Worm (Caenorhabditis elegans): ENCODE data around the gene fbxb-22.

The fbxb-22 gene

DNA sequence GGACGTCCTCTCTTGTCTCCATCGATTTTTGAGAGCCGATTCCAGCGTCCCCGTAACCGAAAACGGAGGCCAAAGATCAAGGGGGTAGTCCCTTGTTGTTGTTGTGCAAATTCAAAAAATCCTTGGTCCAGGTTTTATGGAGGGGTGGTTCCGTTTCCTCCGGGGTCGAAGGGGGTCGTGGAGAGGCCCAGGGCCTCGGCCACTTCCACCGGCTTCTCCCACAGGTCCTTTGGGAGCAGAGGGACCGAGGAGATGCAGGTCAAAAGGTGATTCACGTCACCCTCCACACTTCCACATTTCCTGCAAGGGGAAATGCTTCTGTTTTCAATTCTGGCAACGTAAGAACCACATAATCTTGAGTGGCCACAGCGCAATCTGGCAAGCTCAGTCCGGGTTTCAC, at the start of gene fbxb-22:
fbxb-22 (minus strand) TSS at position 61 of the 400 bp plus-strand sequence.
- peak; percentile 81 for TF ChIP-seq set-16 (GFP tag; IDR thresholded peaks at IDR 0.05)

DNA sequence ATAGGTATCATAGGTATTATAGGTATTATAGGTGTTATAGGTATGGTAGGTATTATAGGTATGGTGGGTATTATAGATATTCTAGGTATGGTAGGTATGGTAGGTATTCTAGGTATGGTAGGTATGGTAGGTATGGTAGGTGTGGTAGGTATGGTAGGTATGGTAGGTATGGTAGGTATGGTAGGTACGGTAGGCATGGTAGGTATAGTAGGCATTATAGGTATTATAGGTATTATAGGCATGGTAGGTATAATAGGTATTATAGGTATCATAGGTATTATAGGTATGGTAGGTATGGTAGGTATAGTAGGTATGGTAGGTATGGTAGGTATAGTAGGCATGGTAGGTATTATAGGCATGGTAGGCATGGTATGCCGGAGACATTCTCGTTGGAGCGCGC, 48.4 kb upstream of the fbxb-22 start:
- TF ChIP-seq nhr-76 (tag; optimal IDR thresholded peaks at IDR 0.05) (no peak), unc-62 (GFP tag; optimal IDR thresholded peaks at IDR 0.05 in 1 of 2) (peak in 1 of 2 experiments; percentile 90), unc-62 (tag; optimal IDR thresholded peaks at IDR 0.05) (no peak), F26F4.8 (GFP tag; conservative IDR thresholded peaks at IDR 0.05) (no peak), ceh-82 (tag; optimal IDR thresholded peaks at IDR 0.05) (no peak), dmd-8 (GFP tag; IDR thresholded peaks at IDR 0.05) (0 out of 2 replicates have a peak, but pooled peaks have one; percentile 14), T20F7.1 (GFP tag; optimal IDR thresholded peaks at IDR 0.05) (no peak), nhr-102 (tag; optimal IDR thresholded peaks at IDR 0.05) (no peak), lin-1 (GFP tag; IDR thresholded peaks at IDR 0.05) (no peak), hif-1 (tag; optimal IDR thresholded peaks at IDR 0.05) (no peak), zip-11 (GFP tag; IDR thresholded peaks at IDR 0.05) (0 out of 2 replicates have a peak, but pooled peaks have one; percentile 12), fos-1 (tag; optimal IDR thresholded peaks at IDR 0.05) (no peak), tra-1 (GFP tag; IDR thresholded peaks at IDR 0.05) (no peak), set-16 (GFP tag; IDR thresholded peaks at IDR 0.05) (no peak)

DNA sequence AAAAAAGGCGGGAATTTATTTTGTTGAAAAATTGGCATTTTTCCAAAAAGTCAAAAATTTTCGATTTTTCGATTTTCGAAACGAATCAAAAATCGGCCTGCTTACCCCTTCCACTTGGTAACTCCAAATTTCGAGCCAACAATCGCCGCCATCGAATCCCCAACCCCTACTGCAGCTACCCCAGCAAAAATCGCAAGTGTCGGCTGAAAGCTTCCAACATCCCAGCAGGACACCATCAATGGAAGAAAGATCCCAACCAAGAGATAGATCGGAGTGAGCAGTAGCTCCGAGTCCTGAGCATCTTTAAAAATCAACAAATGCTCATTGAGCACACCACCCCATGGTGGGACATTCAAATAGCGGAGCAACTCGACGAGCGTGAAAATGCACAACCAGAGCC, 47.3 kb upstream of the fbxb-22 start:
- no peak for TF ChIP-seq mes-2 (tag; optimal IDR thresholded peaks at IDR 0.05; ENCODE audit: poor library complexity, severe bottlenecking)
- 0 out of 2 replicates have a peak, but pooled peaks have one; percentile 7 for TF ChIP-seq set-16 (GFP tag; IDR thresholded peaks at IDR 0.05)
- no peak for TF ChIP-seq D1046.2 (GFP tag; IDR thresholded peaks at IDR 0.05)
- no peak for TF ChIP-seq nhr-25 (tag; optimal IDR thresholded peaks at IDR 0.05; ENCODE audit: borderline replicate concordance, insufficient read depth)
- TF ChIP-seq attf-4 (tag; optimal IDR thresholded peaks at IDR 0.05): no peak
- TF ChIP-seq unc-62 (GFP tag; optimal IDR thresholded peaks at IDR 0.05 in 1 of 2): peak in 1 of 2 experiments; percentile 90
- no peak for TF ChIP-seq unc-62 (tag; optimal IDR thresholded peaks at IDR 0.05)

DNA sequence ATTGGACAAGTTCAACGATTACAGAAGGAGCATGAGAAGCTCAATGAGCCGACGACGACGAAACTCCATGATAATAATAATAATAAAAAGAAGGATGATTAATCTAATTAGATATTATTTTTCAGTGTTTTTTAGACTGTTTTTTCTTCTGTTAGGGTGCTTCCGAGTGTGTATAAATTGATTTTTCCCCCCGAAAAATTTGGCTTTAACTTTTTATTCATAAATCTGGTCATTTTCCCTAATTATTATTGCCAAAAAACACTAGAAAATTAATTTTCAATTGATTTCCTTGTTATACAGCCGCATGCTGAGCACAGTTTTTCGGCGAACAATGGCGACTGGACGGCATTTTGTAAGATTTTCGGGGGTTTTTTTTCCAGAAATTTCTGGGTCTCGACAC, 40.0 kb upstream of the fbxb-22 start, which contains the start of gene nft-1:
nft-1 (plus strand) TSS at position 301 of the 400 bp plus-strand sequence.
- TF ChIP-seq rbr-2 (tag; optimal IDR thresholded peaks at IDR 0.05): no peak
- no peak for TF ChIP-seq dmd-6 (GFP tag; IDR thresholded peaks at IDR 0.05)
- no peak for TF ChIP-seq Y105C5A.15 (GFP tag; IDR thresholded peaks at IDR 0.05)
- TF ChIP-seq Y75B8A.6 (GFP tag; IDR thresholded peaks at IDR 0.05): no peak
- no peak for TF ChIP-seq mxl-2 (GFP tag; conservative IDR thresholded peaks at IDR 0.05)
- no peak for TF ChIP-seq T20F7.1 (GFP tag; optimal IDR thresholded peaks at IDR 0.05)

DNA sequence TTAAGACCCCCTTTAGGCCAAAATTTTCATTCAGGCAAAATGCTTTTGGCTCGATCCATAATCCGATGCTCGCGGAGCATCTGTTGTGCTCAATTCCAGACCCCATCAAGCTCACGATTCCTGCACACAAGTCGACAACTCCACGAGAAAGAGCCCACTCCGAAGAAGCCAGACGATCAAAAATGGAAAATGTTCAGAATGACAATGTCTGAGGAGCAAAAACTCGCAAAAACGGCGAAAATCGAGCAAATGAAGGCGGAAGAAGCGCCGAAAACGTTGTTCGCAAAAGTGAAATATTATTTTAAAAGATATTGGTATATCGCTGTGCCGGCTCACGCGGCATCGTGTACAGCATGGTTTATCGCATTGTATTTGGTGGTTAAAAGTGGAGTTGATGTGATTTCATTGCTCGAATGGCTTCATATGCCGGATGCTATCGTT, 38.1 kb upstream of the fbxb-22 start, which contains the start of gene Y56A3A.22:
Y56A3A.22 (plus strand) TSS at position 35 of the 441 bp plus-strand sequence.
- no peak for TF ChIP-seq zip-11 (GFP tag; IDR thresholded peaks at IDR 0.05)
- peak; percentile 6 for TF ChIP-seq mxl-3 (GFP tag; optimal IDR thresholded peaks at IDR 0.05)
- peak; percentile 85 for TF ChIP-seq T26A8.4 (GFP tag; IDR thresholded peaks at IDR 0.05)
- peak; percentile 22 for TF ChIP-seq mep-1 (tag; optimal IDR thresholded peaks at IDR 0.05)
- TF ChIP-seq jun-1 (tag; optimal IDR thresholded peaks at IDR 0.05): peak; percentile 22
- TF ChIP-seq mes-2 (tag; optimal IDR thresholded peaks at IDR 0.05; ENCODE audit: poor library complexity, severe bottlenecking): peak; percentile 51
- TF ChIP-seq tra-1 (GFP tag; IDR thresholded peaks at IDR 0.05): peak; percentile 43; the same call in 1 of the 2 replicates
- TF ChIP-seq gei-8 (GFP tag; optimal IDR thresholded peaks at IDR 0.05): peak; percentile 78
- peak; percentile 58; the same call in 1 of the 2 replicates for TF ChIP-seq pha-4 (GFP tag; IDR thresholded peaks at IDR 0.05)
- no peak for TF ChIP-seq pha-4 (tag; optimal IDR thresholded peaks at IDR 0.05)
- peak; percentile 96 for TF ChIP-seq aha-1 (tag)
- TF ChIP-seq pqm-1 (tag; optimal IDR thresholded peaks at IDR 0.05): no peak
- peak; percentile 43; the same call in 1 of the 2 replicates for TF ChIP-seq Y48G9A.11 (GFP tag; IDR thresholded peaks at IDR 0.05)
- no peak for TF ChIP-seq skn-1 (tag; optimal IDR thresholded peaks at IDR 0.05)
- TF ChIP-seq daf-16 (GFP tag; optimal IDR thresholded peaks at IDR 0.05): peak in 1 of 2 experiments; percentile 69
- TF ChIP-seq daf-16 (tag; optimal IDR thresholded peaks at IDR 0.05): peak; percentile 27
- peak; percentile 17; the same call in 1 of the 2 replicates for TF ChIP-seq madf-9 (GFP tag; conservative IDR thresholded peaks at IDR 0.05)
- no peak for TF ChIP-seq nhr-76 (tag; optimal IDR thresholded peaks at IDR 0.05)
- TF ChIP-seq nhr-102 (tag; optimal IDR thresholded peaks at IDR 0.05): peak; percentile 74
- TF ChIP-seq duxl-1 (tag; optimal IDR thresholded peaks at IDR 0.05; ENCODE audit: poor library complexity): peak; percentile 23
- TF ChIP-seq egl-43 (GFP tag; IDR thresholded peaks at IDR 0.05): peak; percentile 55; the same call in 1 of the 2 replicates
- no peak for TF ChIP-seq dpl-1 (GFP tag; optimal IDR thresholded peaks at IDR 0.05)
- TF ChIP-seq vab-7 (GFP tag; IDR thresholded peaks at IDR 0.05): peak; percentile 39; the same call in 1 of the 2 replicates
- peak; percentile 44 for TF ChIP-seq rbr-2 (tag; optimal IDR thresholded peaks at IDR 0.05)
- TF ChIP-seq spr-3 (GFP tag; optimal IDR thresholded peaks at IDR 0.05): peak; percentile 67
- no peak for TF ChIP-seq dmd-8 (GFP tag; IDR thresholded peaks at IDR 0.05)

All from whole organism, L4 larva.